Fruit fly (Drosophila melanogaster) whole organism, pupa: ENCODE measurements around the gene CG10803.

Experiments
- CG10348 ChIP-seq: fragments of 200-800 bp; sonication (Bioruptor generic); IDR thresholded peaks from 2 replicates; pipeline ENCODE4 v1.3.6; 2022; ENCODE audit warnings: missing biosample characterization, missing genetic modification characterization
- CG12605 ChIP-seq: fragments of 200-800 bp; sonication (Bioruptor generic); IDR thresholded peaks from 2 replicates; pipeline ENCODE4 v1.3.6; 2022; ENCODE audit warnings: missing biosample characterization, missing genetic modification characterization
- CG13204 ChIP-seq: fragments of 200-800 bp; sonication (Bioruptor generic); optimal IDR thresholded peaks from 2 replicates; lab custom pipeline; 2018; ENCODE audit warnings: missing biosample characterization, mild to moderate bottlenecking, missing genetic modification characterization, moderate library complexity
- CG14655 ChIP-seq: fragments of 200-800 bp; sonication (Bioruptor generic); optimal IDR thresholded peaks from 3 replicates; lab custom pipeline; 2017; ENCODE audit warnings: mild to moderate bottlenecking, missing biosample characterization, missing genetic modification reagents, missing genetic modification characterization
- CG15710 ChIP-seq: fragments of 200-800 bp; sonication (Bioruptor generic); optimal IDR thresholded peaks from 2 replicates; lab custom pipeline; 2018; ENCODE audit warnings: missing biosample characterization, mild to moderate bottlenecking, missing genetic modification characterization, moderate library complexity
- CG17806 ChIP-seq: fragments of 200-800 bp; sonication (Bioruptor generic); optimal IDR thresholded peaks from 2 replicates; lab custom pipeline; 2018; ENCODE audit warnings: missing biosample characterization, mild to moderate bottlenecking, missing genetic modification characterization, moderate library complexity
- CG32121 ChIP-seq: fragments of 200-800 bp; sonication (Bioruptor generic); IDR thresholded peaks from 2 replicates; pipeline ENCODE4 v1.3.6; 2022; ENCODE audit warnings: missing biosample characterization, missing genetic modification characterization
- CG34367 ChIP-seq: fragments of 200-800 bp; sonication (Bioruptor generic); optimal IDR thresholded peaks from 2 replicates; lab custom pipeline; 2018; ENCODE audit warnings: missing biosample characterization, mild to moderate bottlenecking, missing genetic modification characterization
- CG4496 ChIP-seq: fragments of 200-800 bp; sonication (Bioruptor generic); IDR thresholded peaks from 3 replicates; pipeline ENCODE4 v1.3.6; 2022; ENCODE audit warnings: missing biosample characterization, missing genetic modification characterization
- CG8159 ChIP-seq: fragments of 200-800 bp; sonication (Bioruptor generic); optimal IDR thresholded peaks from 3 replicates; lab custom pipeline; 2018; ENCODE audit warnings: missing biosample characterization, mild to moderate bottlenecking, missing genetic modification characterization, moderate library complexity
- CG8301 ChIP-seq: fragments of 200-800 bp; sonication (Bioruptor generic); optimal IDR thresholded peaks from 2 replicates; lab custom pipeline; 2018; ENCODE audit warnings: missing biosample characterization, mild to moderate bottlenecking, missing genetic modification characterization
- CG9948 ChIP-seq: fragments of 200-800 bp; sonication (Bioruptor generic); optimal IDR thresholded peaks from 2 replicates; lab custom pipeline; 2018; ENCODE audit warnings: missing biosample characterization, mild to moderate bottlenecking, missing genetic modification characterization, moderate library complexity
- D1 ChIP-seq: fragments of 200-800 bp; sonication (Bioruptor generic); optimal IDR thresholded peaks from 2 replicates; lab custom pipeline; 2018; ENCODE audit warnings: missing biosample characterization, mild to moderate bottlenecking, missing genetic modification characterization, moderate library complexity
- EcR ChIP-seq: fragments of 200-800 bp; sonication (Bioruptor generic); optimal IDR thresholded peaks from 3 replicates; lab custom pipeline; 2019; ENCODE audit warnings: missing biosample characterization, missing genetic modification characterization, mild to moderate bottlenecking, moderate library complexity, missing genetic modification reagents
- Ets98B ChIP-seq: fragments of 200-800 bp; sonication (Bioruptor generic); IDR thresholded peaks from 2 replicates; pipeline ENCODE4 v1.3.6; 2022; ENCODE audit warnings: missing biosample characterization, missing genetic modification characterization
- Pif1A ChIP-seq: fragments of 200-800 bp; sonication (Bioruptor generic); optimal IDR thresholded peaks from 3 replicates; lab custom pipeline; 2016; ENCODE audit warnings: missing biosample characterization, missing genetic modification characterization
- Pif1B ChIP-seq: fragments of 200-800 bp; sonication (Bioruptor generic); optimal IDR thresholded peaks from 3 replicates; lab custom pipeline; 2016; ENCODE audit warnings: missing biosample characterization, missing genetic modification characterization
- Snoo ChIP-seq: fragments of 200-800 bp; sonication (Bioruptor generic); optimal IDR thresholded peaks from 3 replicates; lab custom pipeline; 2017; ENCODE audit warnings: missing biosample characterization, mild to moderate bottlenecking, missing genetic modification characterization, inconsistent platforms
- fd96Ca ChIP-seq: fragments of 200-800 bp; sonication (Bioruptor generic); IDR thresholded peaks from 3 replicates; pipeline ENCODE4 v1.3.6; 2022; ENCODE audit warnings: missing biosample characterization, missing genetic modification characterization
- gl ChIP-seq: fragments of 200-800 bp; sonication (Bioruptor generic); optimal IDR thresholded peaks from 2 replicates; lab custom pipeline; 2018; ENCODE audit warnings: missing biosample characterization, mild to moderate bottlenecking, missing genetic modification characterization
- rn ChIP-seq: fragments of 200-800 bp; sonication (Bioruptor generic); IDR thresholded peaks from 2 replicates; pipeline ENCODE4 v1.3.6; 2022; ENCODE audit warnings: missing biosample characterization, missing genetic modification characterization

CG10803 gene

dm6 chrX:3460140-3460642, 25.3 kb upstream of the CG10803 start, which contains the start of the genes CG16782 and CG10801:
CG16782 (minus strand) TSS chrX:3460240.
CG10801 (plus strand) TSS chrX:3460592.
- no peak for TF ChIP-seq Pif1B (GFP tag; lab: Kevin White, UChicago)
- no peak for TF ChIP-seq CG17806 (tag; lab: Kevin White, UChicago)
- TF ChIP-seq Snoo, result no peak
- no peak for TF ChIP-seq Ets98B (GFP tag; lab: Robert Waterston, UW)
- TF ChIP-seq CG4496 (GFP tag; lab: Robert Waterston, UW), result no peak
- TF ChIP-seq fd96Ca (GFP tag; lab: Robert Waterston, UW), result no peak

dm6 chrX:3463944-3464343, 21.5 kb upstream of the CG10803 start, which contains the start of gene CG16781:
CG16781 (minus strand) TSS chrX:3464044.
- TF ChIP-seq Pif1B (GFP tag; lab: Kevin White, UChicago) (no peak), CG8301 (no peak), Pif1A (GFP tag; lab: Kevin White, UChicago) (no peak), fd96Ca (GFP tag; lab: Robert Waterston, UW) (no peak), D1 (tag; lab: Kevin White, UChicago) (no peak), Snoo (no peak), CG9948 (tag; lab: Kevin White, UChicago) (no peak), rn (GFP tag; lab: Robert Waterston, UW) (no peak), CG12605 (GFP tag; lab: Robert Waterston, UW) (no peak), CG13204 (GFP tag; lab: Kevin White, UChicago) (no peak), CG4496 (GFP tag; lab: Robert Waterston, UW) (no peak), CG8159 (tag; lab: Kevin White, UChicago) (no peak), CG10348 (GFP tag; lab: Robert Waterston, UW) (no peak), EcR (no peak), CG34367 (tag; lab: Kevin White, UChicago) (no peak), CG14655 (GFP tag; lab: Kevin White, UChicago) (no peak), CG32121 (no peak)

- TF ChIP-seq fd96Ca (GFP tag; lab: Robert Waterston, UW) (no peak), CG12605 (GFP tag; lab: Robert Waterston, UW) (peak; percentile 28; the same call in 1 of the 2 replicates)
These were observed 19.9 kb upstream of the CG10803 start for dm6 chrX:3465551-3465950.

dm6 chrX:3470467-3471079, 14.9 kb upstream of the CG10803 start:
- TF ChIP-seq CG32121 (no peak), CG8159 (tag; lab: Kevin White, UChicago) (no peak), CG17806 (tag; lab: Kevin White, UChicago) (no peak), EcR (no peak), Pif1B (GFP tag; lab: Kevin White, UChicago) (no peak), CG8301 (no peak), CG13204 (GFP tag; lab: Kevin White, UChicago) (no peak), CG34367 (tag; lab: Kevin White, UChicago) (no peak), Ets98B (GFP tag; lab: Robert Waterston, UW) (no peak), rn (GFP tag; lab: Robert Waterston, UW) (no peak), Snoo (no peak), D1 (tag; lab: Kevin White, UChicago) (no peak), CG15710 (tag; lab: Kevin White, UChicago) (no peak)

dm6 chrX:3473636-3474035, 11.8 kb upstream of the CG10803 start:
- TF ChIP-seq Ets98B (GFP tag; lab: Robert Waterston, UW) (no peak), CG15710 (tag; lab: Kevin White, UChicago) (peak; percentile 10)

dm6 chrX:3474476-3475439, 10.7 kb upstream of the CG10803 start, which contains the start of gene CG12206:
CG12206 (minus strand) TSS chrX:3474524.
- TF ChIP-seq fd96Ca (GFP tag; lab: Robert Waterston, UW) (peak; percentile 72; the same call in 2 of the 3 replicates), Ets98B (GFP tag; lab: Robert Waterston, UW) (peak; percentile 50), CG17806 (tag; lab: Kevin White, UChicago) (peak; percentile 80), CG15710 (tag; lab: Kevin White, UChicago) (peak; percentile 92), gl (tag; lab: Kevin White, UChicago) (peak; percentile 87), CG32121 (peak; percentile 73), D1 (tag; lab: Kevin White, UChicago) (peak; percentile 76), CG10348 (GFP tag; lab: Robert Waterston, UW) (no peak), CG9948 (tag; lab: Kevin White, UChicago) (peak; percentile 88), rn (GFP tag; lab: Robert Waterston, UW) (peak; percentile 31; the same call in 1 of the 2 replicates), EcR (peak; percentile 49), Pif1B (GFP tag; lab: Kevin White, UChicago) (peak; percentile 77), CG12605 (GFP tag; lab: Robert Waterston, UW) (peak; percentile 88), CG8301 (peak; percentile 75), CG13204 (GFP tag; lab: Kevin White, UChicago) (peak; percentile 85), Snoo (peak; percentile 78), Pif1A (GFP tag; lab: Kevin White, UChicago) (peak; percentile 80), CG4496 (GFP tag; lab: Robert Waterston, UW) (peak; percentile 87), CG34367 (tag; lab: Kevin White, UChicago) (peak; percentile 89), CG8159 (tag; lab: Kevin White, UChicago) (peak; percentile 93), CG14655 (GFP tag; lab: Kevin White, UChicago) (peak; percentile 82)
